Worm (Caenorhabditis elegans) whole organism, young adult: Measurements from ENCODE around the gene F59G1.4.

Experiments
- B0035.1 ChIP-seq: sonication (generic microtip); optimal IDR thresholded peaks from 2 replicates; lab custom pipeline; 2016; ENCODE audit warnings: missing genetic modification characterization, mild to moderate bottlenecking, missing compliant biosample characterization, missing genotype, missing genetic modification reagents
- B0336.3 ChIP-seq: fragments of 200-800 bp; sonication (Bioruptor generic); IDR thresholded peaks from 2 replicates; pipeline ENCODE4 v1.3.6; 2022; ENCODE audit warnings: missing genetic modification characterization, missing compliant biosample characterization
- F23B12.7 ChIP-seq: sonication (generic microtip); optimal IDR thresholded peaks from 2 replicates; lab custom pipeline; 2017; ENCODE audit warnings: missing genetic modification characterization, mild to moderate bottlenecking, missing compliant biosample characterization, antibody characterized with exemption, moderate library complexity; ENCODE audit not compliant: insufficient read depth
- F37B4.10 ChIP-seq: fragments of 200-800 bp; sonication (Bioruptor generic); IDR thresholded peaks from 2 replicates; pipeline ENCODE4 v1.3.6; 2022; ENCODE audit warnings: missing genetic modification characterization, missing compliant biosample characterization
- F55B11.4 ChIP-seq: sonication (generic microtip); optimal IDR thresholded peaks from 2 replicates; lab custom pipeline; 2016; ENCODE audit warnings: missing compliant biosample characterization, missing genetic modification characterization, borderline replicate concordance; ENCODE audit not compliant: insufficient read depth
- Y56A3A.18 ChIP-seq: fragments of 200-800 bp; sonication (Bioruptor generic); IDR thresholded peaks from 2 replicates; pipeline ENCODE4 v1.3.6; 2022; ENCODE audit warnings: missing genetic modification reagents, missing genetic modification characterization, missing compliant biosample characterization
- Y95B8A.8 ChIP-seq: fragments of 200-800 bp; sonication (Bioruptor generic); IDR thresholded peaks from 2 replicates; pipeline ENCODE4 v1.3.6; 2022; ENCODE audit warnings: missing genetic modification reagents, missing genetic modification characterization, missing compliant biosample characterization
- aptf-3 ChIP-seq: fragments of 200-800 bp; sonication (Bioruptor generic); IDR thresholded peaks from 2 replicates; pipeline ENCODE4 v1.3.6; 2022; ENCODE audit warnings: missing genetic modification characterization, missing compliant biosample characterization
- attf-5 ChIP-seq: fragments of 200-800 bp; sonication (Bioruptor generic); optimal IDR thresholded peaks from 2 replicates; lab custom pipeline; 2018; ENCODE audit warnings: mild to moderate bottlenecking, missing genetic modification characterization, missing compliant biosample characterization
- bed-2 ChIP-seq: fragments of 200-800 bp; sonication (Bioruptor generic); IDR thresholded peaks from 2 replicates; pipeline ENCODE4 v1.3.6; 2022; ENCODE audit warnings: missing genetic modification reagents, missing genetic modification characterization, missing compliant biosample characterization
- cebp-1 ChIP-seq, 2 experiments: fragments of 200-800 bp in 1 of 2; sonication (Bioruptor generic) in 1 of 2; sonication (generic microtip) in 1 of 2; IDR thresholded peaks in 1 of 2; optimal IDR thresholded peaks in 1 of 2; 2 replicates each; pipeline versions ENCODE4 v1.3.6 to Lab custom; 2017 to 2022; ENCODE audit warnings: missing compliant biosample characterization in 2 of 2, missing genetic modification characterization in 2 of 2, mild to moderate bottlenecking in 1 of 2, missing genetic modification reagents in 1 of 2, moderate library complexity in 1 of 2
- chd-7 ChIP-seq: sonication (generic microtip); optimal IDR thresholded peaks from 2 replicates; lab custom pipeline; 2016; ENCODE audit warnings: mild to moderate bottlenecking, missing genetic modification characterization, moderate library complexity, missing compliant biosample characterization
- die-1 ChIP-seq: sonication (generic microtip); optimal IDR thresholded peaks from 2 replicates; lab custom pipeline; 2016; ENCODE audit warnings: missing genotype, mild to moderate bottlenecking, missing genetic modification characterization, missing compliant biosample characterization
- dox-1 ChIP-seq: fragments of 200-800 bp; sonication (Bioruptor generic); IDR thresholded peaks from 2 replicates; pipeline ENCODE4 v1.3.6; 2022; ENCODE audit warnings: missing genetic modification reagents, missing genetic modification characterization, missing compliant biosample characterization
- fkh-3 ChIP-seq: sonication (generic microtip); optimal IDR thresholded peaks from 2 replicates; lab custom pipeline; 2016; ENCODE audit warnings: mild to moderate bottlenecking, missing genetic modification characterization, missing compliant biosample characterization
- him-1 ChIP-seq: sonication (generic microtip); optimal IDR thresholded peaks from 2 replicates; lab custom pipeline; 2016; ENCODE audit warnings: missing genotype, missing genetic modification reagents, missing genetic modification characterization, missing compliant biosample characterization
- hlh-12 ChIP-seq: sonication (generic microtip); optimal IDR thresholded peaks from 2 replicates; lab custom pipeline; 2016; ENCODE audit warnings: missing genetic modification characterization, missing compliant biosample characterization
- hlh-26 ChIP-seq: fragments of 200-800 bp; sonication (Bioruptor generic); conservative IDR thresholded peaks from 2 replicates; pipeline ENCODE4 v1.3.6; 2022; ENCODE audit warnings: missing genetic modification reagents, missing genetic modification characterization, missing compliant biosample characterization
- hsf-1 ChIP-seq: fragments of 200-800 bp; sonication (Bioruptor generic); IDR thresholded peaks from 2 replicates; pipeline ENCODE4 v1.3.6; 2022; ENCODE audit warnings: missing genetic modification reagents, missing genetic modification characterization, missing compliant biosample characterization
- lag-1 ChIP-seq: fragments of 200-800 bp; sonication (Bioruptor generic); IDR thresholded peaks from 2 replicates; pipeline ENCODE4 v1.3.6; 2022; ENCODE audit warnings: missing genetic modification reagents, missing genetic modification characterization, missing compliant biosample characterization
- let-526 ChIP-seq: fragments of 200-800 bp; sonication (Bioruptor generic); IDR thresholded peaks from 2 replicates; pipeline ENCODE4 v1.3.6; 2022; ENCODE audit warnings: missing genetic modification reagents, missing genetic modification characterization, missing compliant biosample characterization
- let-607 ChIP-seq, 2 experiments: fragments of 200-800 bp in 1 of 2; sonication (Bioruptor generic) in 1 of 2; sonication (generic microtip) in 1 of 2; optimal IDR thresholded peaks; 2 replicates each; lab custom pipeline; 2016 to 2018; ENCODE audit warnings: mild to moderate bottlenecking in 2 of 2, missing compliant biosample characterization in 2 of 2, missing genetic modification characterization in 2 of 2, moderate library complexity in 2 of 2, missing genotype in 1 of 2
- lin-26 ChIP-seq: fragments of 200-800 bp; sonication (Bioruptor generic); IDR thresholded peaks from 2 replicates; pipeline ENCODE4 v1.3.6; 2022; ENCODE audit warnings: missing genetic modification reagents, missing genetic modification characterization, missing compliant biosample characterization
- lsy-27 ChIP-seq: sonication (generic microtip); optimal IDR thresholded peaks from 2 replicates; lab custom pipeline; 2017; ENCODE audit warnings: missing genetic modification characterization, mild to moderate bottlenecking, missing compliant biosample characterization, antibody characterized with exemption, missing genotype, borderline replicate concordance; ENCODE audit not compliant: insufficient read depth
- madf-8 ChIP-seq: fragments of 200-800 bp; sonication (Bioruptor generic); conservative IDR thresholded peaks from 2 replicates; pipeline ENCODE4 v1.3.6; 2022; ENCODE audit warnings: missing genetic modification reagents, missing genetic modification characterization, missing compliant biosample characterization
- mel-28 ChIP-seq: sonication (generic microtip); optimal IDR thresholded peaks from 2 replicates; lab custom pipeline; 2016; ENCODE audit warnings: borderline replicate concordance, mild to moderate bottlenecking, missing genetic modification characterization, missing compliant biosample characterization
- mes-4 ChIP-seq: sonication (generic microtip); optimal IDR thresholded peaks from 2 replicates; lab custom pipeline; 2016; ENCODE audit warnings: missing genotype, missing genetic modification characterization, missing compliant biosample characterization
- mxl-1 ChIP-seq: sonication (generic microtip); optimal IDR thresholded peaks from 2 replicates; lab custom pipeline; 2016; ENCODE audit warnings: missing genetic modification characterization, missing compliant biosample characterization
- nfya-2 ChIP-seq: fragments of 200-800 bp; sonication (Bioruptor generic); IDR thresholded peaks from 2 replicates; pipeline ENCODE4 v1.3.6; 2022; ENCODE audit warnings: missing genetic modification reagents, missing genetic modification characterization, missing compliant biosample characterization
- nhr-120 ChIP-seq: fragments of 200-800 bp; sonication (Bioruptor generic); IDR thresholded peaks from 2 replicates; pipeline ENCODE4 v1.3.6; 2022; ENCODE audit warnings: missing genetic modification characterization, missing compliant biosample characterization
- nhr-179 ChIP-seq: sonication (generic microtip); optimal IDR thresholded peaks from 2 replicates; lab custom pipeline; 2016; ENCODE audit warnings: mild to moderate bottlenecking, missing genetic modification characterization, missing compliant biosample characterization
- nhr-27 ChIP-seq: fragments of 200-800 bp; sonication (Bioruptor generic); optimal IDR thresholded peaks from 2 replicates; lab custom pipeline; 2018; ENCODE audit warnings: mild to moderate bottlenecking, missing genetic modification characterization, moderate library complexity, missing compliant biosample characterization
- nhr-80 ChIP-seq: sonication (generic microtip); optimal IDR thresholded peaks from 2 replicates; lab custom pipeline; 2016; ENCODE audit warnings: missing genetic modification characterization, missing compliant biosample characterization
- sdz-38 ChIP-seq: sonication (generic microtip); optimal IDR thresholded peaks from 2 replicates; lab custom pipeline; 2016; ENCODE audit warnings: missing genotype, missing genetic modification characterization, missing compliant biosample characterization
- snpc-1.1 ChIP-seq: sonication (generic microtip); optimal IDR thresholded peaks from 2 replicates; lab custom pipeline; 2017; ENCODE audit warnings: missing genetic modification characterization, mild to moderate bottlenecking, missing compliant biosample characterization, antibody characterized with exemption, moderate library complexity, missing genotype, missing genetic modification reagents; ENCODE audit not compliant: insufficient read depth
- snpc-4 ChIP-seq, 5 experiments: fragments of 150-350 bp in 1 of 5; sonication (generic microtip) in 4 of 5; optimal IDR thresholded peaks; 2 replicates each; lab custom pipeline; 2014 to 2018; ENCODE audit warnings: missing genetic modification characterization in 5 of 5, missing biosample characterization in 3 of 5, antibody characterized with exemption in 2 of 5, mild to moderate bottlenecking in 2 of 5, missing compliant biosample characterization in 2 of 5, missing genotype in 2 of 5, moderate library complexity in 2 of 5, missing genetic modification reagents in 1 of 5
- somi-1 ChIP-seq: fragments of 200-800 bp; sonication (Bioruptor generic); optimal IDR thresholded peaks from 2 replicates; lab custom pipeline; 2018; ENCODE audit warnings: mild to moderate bottlenecking, missing genetic modification characterization, missing compliant biosample characterization
- tbp1 ChIP-seq: fragments of 200-800 bp; sonication (Bioruptor generic); optimal IDR thresholded peaks from 2 replicates; lab custom pipeline; 2018; ENCODE audit warnings: mild to moderate bottlenecking, missing genetic modification characterization, missing compliant biosample characterization
- tbx-9 ChIP-seq: sonication (generic microtip); optimal IDR thresholded peaks from 2 replicates; lab custom pipeline; 2016; ENCODE audit warnings: borderline replicate concordance, missing genetic modification characterization, inconsistent platforms, missing compliant biosample characterization
- tlf-1 ChIP-seq: fragments of 200-800 bp; sonication (Bioruptor generic); optimal IDR thresholded peaks from 2 replicates; lab custom pipeline; 2018; ENCODE audit warnings: mild to moderate bottlenecking, missing genetic modification characterization, missing compliant biosample characterization
- xnd-1 ChIP-seq: sonication (generic microtip); optimal IDR thresholded peaks from 2 replicates; lab custom pipeline; 2016; ENCODE audit warnings: missing genotype, missing genetic modification reagents, missing genetic modification characterization, missing compliant biosample characterization
- zim-3 ChIP-seq: sonication (generic microtip); optimal IDR thresholded peaks from 2 replicates; lab custom pipeline; 2017; ENCODE audit warnings: mild to moderate bottlenecking, missing genetic modification characterization, moderate library complexity, missing compliant biosample characterization
- ztf-22 ChIP-seq: fragments of 200-800 bp; sonication (Bioruptor generic); optimal IDR thresholded peaks from 2 replicates; lab custom pipeline; 2018; ENCODE audit warnings: mild to moderate bottlenecking, missing genetic modification characterization, moderate library complexity, missing compliant biosample characterization
- ztf-26 ChIP-seq: sonication (generic microtip); optimal IDR thresholded peaks from 2 replicates; lab custom pipeline; 2017; ENCODE audit warnings: missing genetic modification characterization, missing compliant biosample characterization

The F59G1.4 gene

DNA sequence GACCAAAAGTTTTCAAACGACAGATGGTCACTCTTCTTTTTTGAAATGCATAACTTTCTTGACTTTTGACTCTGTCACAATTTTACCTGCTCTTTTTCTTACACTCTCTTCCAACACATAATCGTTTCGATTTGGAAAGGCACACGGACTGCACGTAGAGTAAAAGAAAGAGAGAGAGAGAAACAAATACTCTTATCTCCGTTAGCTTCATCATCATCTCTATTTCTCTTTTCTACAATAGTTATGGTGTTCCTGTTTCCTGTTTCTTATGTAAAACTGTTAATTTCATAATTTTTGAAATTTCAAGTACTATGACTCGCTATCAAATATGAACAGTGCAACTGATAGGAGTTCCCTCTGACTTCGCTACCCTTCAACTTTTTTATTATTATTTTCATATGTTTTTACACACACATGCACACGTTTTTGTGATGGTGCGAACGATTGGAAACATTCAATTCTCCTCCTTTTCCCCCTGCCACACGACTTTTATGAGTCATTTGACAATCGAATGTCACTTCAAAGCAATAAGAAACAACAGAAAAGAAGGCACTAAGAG, 34.2 kb downstream of the F59G1.4 start (continued):
- TF ChIP-seq lsy-27 (tag; lab: Kevin White, UChicago) (no peak), tbx-9 (tag; lab: Kevin White, UChicago) (no peak), ztf-22 (GFP tag; lab: Kevin White, UChicago) (no peak), F55B11.4 (tag; lab: Kevin White, UChicago) (no peak), snpc-1.1 (tag; lab: Kevin White, UChicago) (no peak), die-1 (tag; lab: Kevin White, UChicago) (no peak), mes-4 (tag; lab: Kevin White, UChicago) (no peak), somi-1 (no peak), cebp-1 (GFP tag; IDR thresholded peaks at IDR 0.05; lab: Robert Waterston, UW) (peak; percentile 66; the same call in 1 of the 2 replicates), cebp-1 (tag; optimal IDR thresholded peaks at IDR 0.05; lab: Kevin White, UChicago) (peak; percentile 71), let-607 (tag; optimal IDR thresholded peaks at IDR 0.05; lab: Kevin White, UChicago) (peak; percentile 71 to 72), tlf-1 (no peak), mel-28 (tag; lab: Kevin White, UChicago) (no peak), dox-1 (GFP tag; lab: Robert Waterston, UW) (peak; percentile 63; the same call in 1 of the 2 replicates), let-526 (GFP tag; lab: Robert Waterston, UW) (no peak), nfya-2 (no peak), lag-1 (GFP tag; lab: Robert Waterston, UW) (no peak), lin-26 (no peak), F37B4.10 (GFP tag; lab: Robert Waterston, UW) (no peak), aptf-3 (GFP tag; lab: Robert Waterston, UW) (no peak), mxl-1 (no peak), bed-2 (GFP tag; lab: Robert Waterston, UW) (no peak), nhr-179 (tag; lab: Kevin White, UChicago) (no peak), him-1 (no peak), B0336.3 (GFP tag; lab: Robert Waterston, UW) (no peak), F23B12.7 (tag; lab: Kevin White, UChicago) (peak; percentile 27), Y56A3A.18 (GFP tag; lab: Robert Waterston, UW) (no peak), xnd-1 (tag; lab: Kevin White, UChicago) (no peak), snpc-4 (GFP tag; optimal IDR thresholded peaks at IDR 0.05; lab: Kevin White, UChicago) (no peak), snpc-4 (tag; optimal IDR thresholded peaks at IDR 0.05; lab: Kevin White, UChicago) (peak in 1 of 4 experiments; percentile 0), sdz-38 (no peak), tbp1 (GFP tag; lab: Kevin White, UChicago) (no peak), nhr-80 (peak; percentile 98), madf-8 (GFP tag; lab: Robert Waterston, UW) (no peak), nhr-27 (tag; lab: Kevin White, UChicago) (no peak), hsf-1 (no peak), hlh-26 (GFP tag; lab: Robert Waterston, UW) (no peak), Y95B8A.8 (GFP tag; lab: Robert Waterston, UW) (no peak), ztf-26 (no peak), B0035.1 (no peak), chd-7 (no peak), nhr-120 (GFP tag; lab: Robert Waterston, UW) (no peak), fkh-3 (no peak), hlh-12 (tag; lab: Kevin White, UChicago) (no peak), zim-3 (tag; lab: Kevin White, UChicago) (no peak), attf-5 (GFP tag; lab: Kevin White, UChicago) (peak; percentile 49)
